Worm (Caenorhabditis elegans) whole organism, L4/young adult: ENCODE measurements around the gene mrpl-51.

ENCODE experiments used
- dao-5 ChIP-seq: sonication (generic microtip); optimal IDR thresholded peaks from 2 replicates; lab custom pipeline; 2016; ENCODE audit warnings: missing genotype, missing genetic modification characterization, moderate library complexity, missing compliant biosample characterization
- him-1 ChIP-seq: sonication (generic microtip); optimal IDR thresholded peaks from 2 replicates; lab custom pipeline; 2016; ENCODE audit warnings: missing genotype, missing genetic modification reagents, missing genetic modification characterization, missing compliant biosample characterization

DNA sequence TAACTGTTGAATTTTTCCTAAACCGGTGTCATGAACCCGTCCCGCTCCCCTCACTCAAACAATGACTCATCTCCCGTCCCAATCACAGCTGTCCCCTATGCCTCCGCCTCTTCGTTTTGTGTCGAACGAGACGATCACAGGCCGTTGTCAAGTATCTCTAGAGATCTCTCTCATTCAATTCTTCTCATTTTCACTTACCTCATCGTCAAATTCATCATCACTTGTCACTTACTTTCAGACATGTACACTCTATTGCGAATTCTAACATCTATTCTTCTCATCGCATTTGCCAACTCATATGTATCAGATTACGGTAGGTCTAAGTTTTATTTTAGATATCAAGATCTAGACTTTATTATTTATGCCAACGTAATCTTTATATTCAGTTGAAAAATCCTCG is 26.4 kb downstream of the mrpl-51 start, which contains the start of gene K08E4.3:
- no peak for TF ChIP-seq him-1 (tag; lab: Kevin White, UChicago)
- no peak for TF ChIP-seq dao-5 (tag; lab: Kevin White, UChicago)
